Fruit fly (Drosophila melanogaster) whole organism, embryonic: ENCODE measurements around the gene CG42366.

Source experiments
- ATbp ChIP-seq: fragments of 200-800 bp; sonication (Bioruptor generic); optimal IDR thresholded peaks from 2 replicates; lab custom pipeline; 2017; ENCODE audit warnings: missing biosample characterization, mild to moderate bottlenecking, missing genetic modification characterization, missing genetic modification reagents
- Aef1 ChIP-seq: fragments of 200-800 bp; sonication (Bioruptor generic); IDR thresholded peaks from 3 replicates; pipeline ENCODE4 v1.3.6; 2022; ENCODE audit warnings: missing biosample characterization, missing genetic modification characterization
- Asciz ChIP-seq: fragments of 200-800 bp; sonication (Bioruptor generic); optimal IDR thresholded peaks from 2 replicates; lab custom pipeline; 2017; ENCODE audit warnings: missing biosample characterization, mild to moderate bottlenecking, missing genetic modification characterization, missing genetic modification reagents
- C15 ChIP-seq: fragments of 200-800 bp; sonication (Bioruptor generic); IDR thresholded peaks from 3 replicates; pipeline ENCODE4 v1.3.6; 2022; ENCODE audit warnings: missing biosample characterization, missing genetic modification characterization
- CG1024 ChIP-seq: fragments of 200-800 bp; sonication (Bioruptor generic); IDR thresholded peaks from 2 replicates; pipeline ENCODE4 v1.3.6; 2022; ENCODE audit warnings: missing biosample characterization, missing genetic modification characterization
- CG10321 ChIP-seq: fragments of 200-800 bp; sonication (Bioruptor generic); IDR thresholded peaks from 2 replicates; pipeline ENCODE4 v1.3.6; 2022; ENCODE audit warnings: missing biosample characterization, missing genetic modification characterization
- CG12299 ChIP-seq: fragments of 200-800 bp; sonication (Bioruptor generic); optimal IDR thresholded peaks from 2 replicates; lab custom pipeline; 2018; ENCODE audit warnings: missing biosample characterization, mild to moderate bottlenecking, missing genetic modification characterization
- CG14860 ChIP-seq: fragments of 200-800 bp; sonication (Bioruptor generic); IDR thresholded peaks from 3 replicates; pipeline ENCODE4 v1.3.6; 2022; ENCODE audit warnings: missing biosample characterization, missing genetic modification characterization; ENCODE audit not compliant: partially characterized antibody
- CG15696 ChIP-seq: fragments of 200-800 bp; sonication (Bioruptor generic); optimal IDR thresholded peaks from 2 replicates; lab custom pipeline; 2019; ENCODE audit warnings: missing biosample characterization, mild to moderate bottlenecking, missing genetic modification characterization, moderate library complexity
- CG17912 ChIP-seq: fragments of 200-800 bp; sonication (Bioruptor generic); optimal IDR thresholded peaks from 2 replicates; lab custom pipeline; 2018; ENCODE audit warnings: missing biosample characterization, mild to moderate bottlenecking, missing genetic modification characterization
- CG31441 ChIP-seq: fragments of 200-800 bp; sonication (Bioruptor generic); IDR thresholded peaks from 2 replicates; pipeline ENCODE4 v1.3.6; 2022; ENCODE audit warnings: missing biosample characterization, missing genetic modification characterization
- CG43689 ChIP-seq: fragments of 200-800 bp; sonication (Bioruptor generic); IDR thresholded peaks from 2 replicates; pipeline ENCODE4 v1.3.6; 2022; ENCODE audit warnings: missing biosample characterization, missing genetic modification characterization
- CG4404 ChIP-seq: fragments of 200-800 bp; sonication (Bioruptor generic); IDR thresholded peaks from 2 replicates; pipeline ENCODE4 v1.3.6; 2022; ENCODE audit warnings: missing biosample characterization, missing genetic modification characterization
- CG4424 ChIP-seq: fragments of 200-800 bp; sonication (Bioruptor generic); optimal IDR thresholded peaks from 3 replicates; lab custom pipeline; 2016; ENCODE audit warnings: missing biosample characterization, missing genetic modification characterization
- CG4730 ChIP-seq: fragments of 200-800 bp; sonication (Bioruptor generic); IDR thresholded peaks from 2 replicates; pipeline ENCODE4 v1.3.6; 2022; ENCODE audit warnings: missing biosample characterization, missing genetic modification characterization
- CG4854 ChIP-seq: fragments of 200-800 bp; sonication (Bioruptor generic); optimal IDR thresholded peaks from 2 replicates; lab custom pipeline; 2016; ENCODE audit warnings: missing biosample characterization, missing genetic modification characterization, inconsistent platforms
- CG5180 ChIP-seq: fragments of 200-800 bp; sonication (Bioruptor generic); optimal IDR thresholded peaks from 3 replicates; lab custom pipeline; 2017; ENCODE audit warnings: missing biosample characterization, missing genetic modification characterization, mild to moderate bottlenecking, moderate library complexity, missing genetic modification reagents
- CG6175 ChIP-seq: fragments of 200-800 bp; sonication (Bioruptor generic); IDR thresholded peaks from 3 replicates; pipeline ENCODE4 v1.3.6; 2022; ENCODE audit warnings: missing biosample characterization, missing genetic modification characterization
- CG7987 ChIP-seq: fragments of 200-800 bp; sonication (Bioruptor generic); optimal IDR thresholded peaks from 2 replicates; lab custom pipeline; 2018; ENCODE audit warnings: missing biosample characterization, mild to moderate bottlenecking, missing genetic modification characterization, moderate library complexity
- CG8388 ChIP-seq: fragments of 200-800 bp; sonication (Bioruptor generic); optimal IDR thresholded peaks from 2 replicates; lab custom pipeline; 2019; ENCODE audit warnings: missing biosample characterization, mild to moderate bottlenecking, missing genetic modification characterization, moderate library complexity
- CrebB ChIP-seq: fragments of 200-800 bp; sonication (Bioruptor generic); optimal IDR thresholded peaks from 3 replicates; lab custom pipeline; 2018; ENCODE audit warnings: missing biosample characterization, mild to moderate bottlenecking, missing genetic modification characterization
- Dip3 ChIP-seq: fragments of 200-800 bp; sonication (Bioruptor generic); optimal IDR thresholded peaks from 3 replicates; lab custom pipeline; 2016; ENCODE audit warnings: missing biosample characterization, missing genetic modification characterization
- Elba2 ChIP-seq: fragments of 200-800 bp; sonication (Bioruptor generic); optimal IDR thresholded peaks from 3 replicates; lab custom pipeline; 2016; ENCODE audit warnings: missing biosample characterization, missing genetic modification characterization
- Hand ChIP-seq: fragments of 200-800 bp; sonication (Bioruptor generic); optimal IDR thresholded peaks from 2 replicates; lab custom pipeline; 2017; ENCODE audit warnings: mild to moderate bottlenecking, missing biosample characterization, missing genetic modification reagents, missing genetic modification characterization
- Hmr ChIP-seq: fragments of 200-800 bp; sonication (Bioruptor generic); optimal IDR thresholded peaks from 3 replicates; lab custom pipeline; 2017; ENCODE audit warnings: mild to moderate bottlenecking, missing biosample characterization, missing genetic modification reagents, missing genetic modification characterization
- Hmx ChIP-seq: fragments of 200-800 bp; sonication (Bioruptor generic); optimal IDR thresholded peaks from 2 replicates; lab custom pipeline; 2016; ENCODE audit warnings: missing biosample characterization, missing genetic modification characterization
- Jarid2 ChIP-seq: fragments of 200-800 bp; sonication (Bioruptor generic); optimal IDR thresholded peaks from 3 replicates; lab custom pipeline; 2017; ENCODE audit warnings: mild to moderate bottlenecking, missing biosample characterization, missing genetic modification reagents, missing genetic modification characterization
- Oaz ChIP-seq: fragments of 200-800 bp; sonication (Bioruptor generic); IDR thresholded peaks from 2 replicates; pipeline ENCODE4 v1.3.6; 2022; ENCODE audit warnings: missing biosample characterization, missing genetic modification characterization
- Ravus ChIP-seq: fragments of 200-800 bp; sonication (Bioruptor generic); IDR thresholded peaks from 2 replicates; pipeline ENCODE4 v1.3.6; 2022; ENCODE audit warnings: missing biosample characterization, missing genetic modification characterization
- Side ChIP-seq: fragments of 200-800 bp; sonication (Bioruptor generic); optimal IDR thresholded peaks from 2 replicates; lab custom pipeline; 2016; ENCODE audit warnings: missing biosample characterization, missing genetic modification characterization
- Stat92E ChIP-seq, 3 experiments: fragments of >200 bp in 2 of 3; fragments of 200-800 bp in 1 of 3; sonication (Bioruptor generic) in 1 of 3; optimal IDR thresholded peaks; 2 replicates each; lab custom pipeline; 2017 to 2019; ENCODE audit warnings: missing biosample characterization in 3 of 3, missing genetic modification characterization in 3 of 3, mild to moderate bottlenecking in 1 of 3, moderate library complexity in 1 of 3
- Tbp ChIP-seq: fragments of >200 bp; optimal IDR thresholded peaks from 2 replicates; lab custom pipeline; 2018; ENCODE audit warnings: missing biosample characterization, missing genetic modification characterization
- Trl ChIP-seq, 3 experiments: fragments of >200 bp in 2 of 3; fragments of 200-800 bp in 1 of 3; sonication (Bioruptor generic) in 1 of 3; optimal IDR thresholded peaks; 2 replicates in 1 of 3; 3 replicates in 2 of 3; lab custom pipeline; 2016 to 2017; ENCODE audit warnings: missing biosample characterization in 1 of 3, missing genetic modification characterization in 1 of 3
- disco-r ChIP-seq: fragments of 200-800 bp; sonication (Bioruptor generic); optimal IDR thresholded peaks from 2 replicates; lab custom pipeline; 2016; ENCODE audit warnings: missing biosample characterization, missing genetic modification characterization
- dmrt99B ChIP-seq: fragments of 200-800 bp; sonication (Bioruptor generic); optimal IDR thresholded peaks from 2 replicates; lab custom pipeline; 2018; ENCODE audit warnings: missing biosample characterization, mild to moderate bottlenecking, missing genetic modification characterization, moderate library complexity
- grau ChIP-seq: fragments of 200-800 bp; optimal IDR thresholded peaks from 3 replicates; lab custom pipeline; 2019; ENCODE audit warnings: missing biosample characterization, mild to moderate bottlenecking, missing genetic modification characterization, moderate library complexity
- jing ChIP-seq: fragments of 200-800 bp; sonication (Bioruptor generic); optimal IDR thresholded peaks from 2 replicates; lab custom pipeline; 2018; ENCODE audit warnings: missing biosample characterization, mild to moderate bottlenecking, missing genetic modification characterization
- pnt ChIP-seq: fragments of 200-800 bp; sonication (Bioruptor generic); optimal IDR thresholded peaks from 3 replicates; lab custom pipeline; 2016; ENCODE audit warnings: missing biosample characterization, missing genetic modification characterization
- ranshi ChIP-seq: fragments of 200-800 bp; sonication (Bioruptor generic); IDR thresholded peaks from 2 replicates; pipeline ENCODE4 v1.3.6; 2022; ENCODE audit warnings: missing biosample characterization, missing genetic modification characterization
- seq ChIP-seq: fragments of 200-800 bp; sonication (Bioruptor generic); IDR thresholded peaks from 2 replicates; pipeline ENCODE4 v1.3.6; 2022; ENCODE audit warnings: missing biosample characterization, missing genetic modification characterization
- sim ChIP-seq: fragments of 200-800 bp; sonication (Bioruptor generic); IDR thresholded peaks from 2 replicates; pipeline ENCODE4 v1.3.6; 2022; ENCODE audit warnings: missing biosample characterization, missing genetic modification characterization
- sr ChIP-seq: fragments of 200-800 bp; sonication (Bioruptor generic); IDR thresholded peaks from 3 replicates; pipeline ENCODE4 v1.3.6; 2022; ENCODE audit warnings: missing biosample characterization, missing genetic modification characterization
- ssp ChIP-seq: fragments of 200-800 bp; sonication (Bioruptor generic); IDR thresholded peaks from 2 replicates; pipeline ENCODE4 v1.3.6; 2022; ENCODE audit warnings: missing biosample characterization, missing genetic modification characterization
- stc ChIP-seq: fragments of 200-800 bp; sonication (Bioruptor generic); IDR thresholded peaks from 2 replicates; pipeline ENCODE4 v1.3.6; 2022; ENCODE audit warnings: missing biosample characterization, missing genetic modification characterization
- trh ChIP-seq: fragments of 200-800 bp; sonication (Bioruptor generic); optimal IDR thresholded peaks from 2 replicates; lab custom pipeline; 2016; ENCODE audit warnings: missing biosample characterization, missing genetic modification characterization
- zen2 ChIP-seq: fragments of 200-800 bp; sonication (Bioruptor generic); IDR thresholded peaks from 3 replicates; pipeline ENCODE4 v1.3.6; 2022; ENCODE audit warnings: missing biosample characterization, missing genetic modification characterization; ENCODE audit not compliant: partially characterized antibody
- zf30C ChIP-seq: fragments of 200-800 bp; sonication (Bioruptor generic); optimal IDR thresholded peaks from 3 replicates; lab custom pipeline; 2018; ENCODE audit warnings: missing biosample characterization, mild to moderate bottlenecking, missing genetic modification characterization

The CG42366 gene

DNA sequence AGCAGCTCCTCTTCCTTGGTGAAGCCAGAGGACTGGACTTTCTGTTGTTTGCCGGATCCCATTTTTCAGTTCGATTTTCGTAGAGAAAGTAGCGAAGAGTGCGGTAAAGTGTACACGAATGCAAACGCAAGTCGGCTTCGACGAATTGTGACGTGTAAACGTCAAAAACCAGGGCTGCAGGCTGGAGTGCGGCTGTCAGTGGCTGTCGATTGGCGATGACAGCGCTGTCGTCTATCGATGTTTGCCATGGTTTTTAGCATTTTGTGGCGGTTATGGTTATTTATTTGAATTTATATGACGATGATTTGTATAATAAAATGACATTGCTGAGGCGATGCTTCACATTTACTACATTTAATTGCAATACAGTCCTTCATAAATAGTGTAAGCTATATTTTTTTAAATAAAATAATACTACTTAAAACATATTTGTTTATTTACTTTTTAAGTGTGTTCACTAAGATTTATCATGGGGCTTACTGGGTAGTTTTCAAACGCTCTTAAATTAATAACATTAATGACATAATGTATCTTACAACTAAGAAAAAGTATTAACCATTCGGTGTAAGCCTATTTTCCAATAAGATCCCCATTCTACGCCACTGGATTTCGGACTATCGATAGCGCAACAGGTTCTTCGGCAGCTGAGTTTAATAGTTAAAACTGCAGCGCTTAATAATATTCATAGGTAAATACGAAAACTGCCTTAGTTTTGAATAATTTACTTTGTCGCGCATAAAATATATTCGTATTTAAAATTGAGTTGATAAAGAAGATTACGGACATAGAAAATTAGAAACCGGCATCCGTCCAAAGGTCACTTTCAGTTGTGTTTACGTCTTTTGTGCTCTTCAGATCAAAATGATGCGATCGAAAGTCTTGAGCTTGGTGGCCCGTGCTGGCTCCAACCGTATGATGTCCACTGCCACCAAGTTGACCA, 6.7 kb upstream of the CG42366 start, which contains the start of the genes CG5885 and CG4598 (continued):
- TF ChIP-seq stc (GFP tag; lab: Robert Waterston, UW) (peak; percentile 51), Trl (optimal IDR thresholded peaks at IDR 0.05; lab: Kevin White, UChicago) (no peak), Trl (GFP tag; optimal IDR thresholded peaks at IDR 0.05; lab: Kevin White, UChicago) (peak; percentile 21), Oaz (GFP tag; lab: Robert Waterston, UW) (0 out of 2 replicates have a peak, but pooled peaks have one; percentile 20), CG4424 (GFP tag; lab: Kevin White, UChicago) (peak; percentile 63), ATbp (GFP tag; lab: Kevin White, UChicago) (peak; percentile 55), Hmr (GFP tag; lab: Kevin White, UChicago) (peak; percentile 75), C15 (GFP tag; lab: Robert Waterston, UW) (0 out of 3 replicates have a peak, but pooled peaks have one; percentile 17), CG31441 (peak; percentile 64), Aef1 (GFP tag; lab: Robert Waterston, UW) (peak; percentile 43; the same call in 2 of the 3 replicates), CG12299 (tag; lab: Kevin White, UChicago) (peak; percentile 2), ssp (GFP tag; lab: Robert Waterston, UW) (peak; percentile 39; the same call in 1 of the 2 replicates), Jarid2 (GFP tag; lab: Kevin White, UChicago) (no peak), zen2 (peak; percentile 72; the same call in 2 of the 3 replicates), Tbp (GFP tag; lab: Kevin White, UChicago) (no peak), grau (tag; lab: Kevin White, UChicago) (peak; percentile 75), CG1024 (peak; percentile 42), Elba2 (GFP tag; lab: Kevin White, UChicago) (no peak), Side (GFP tag; lab: Kevin White, UChicago) (no peak), Ravus (GFP tag; lab: Robert Waterston, UW) (peak; percentile 31), dmrt99B (peak; percentile 65), Stat92E (GFP tag; optimal IDR thresholded peaks at IDR 0.05; lab: Kevin White, UChicago) (peak in 1 of 3 experiments; percentile 52), sr (GFP tag; lab: Robert Waterston, UW) (no peak; the same call in 2 of the 3 replicates), CG17912 (GFP tag; lab: Kevin White, UChicago) (peak; percentile 46), zf30C (GFP tag; lab: Kevin White, UChicago) (no peak), ranshi (GFP tag; lab: Robert Waterston, UW) (peak; percentile 78), CG14860 (peak; percentile 68), sim (GFP tag; lab: Robert Waterston, UW) (no peak; the same call in 1 of the 2 replicates), CG4404 (GFP tag; lab: Robert Waterston, UW) (no peak), trh (GFP tag; lab: Kevin White, UChicago) (peak; percentile 61), CG43689 (GFP tag; lab: Robert Waterston, UW) (0 out of 2 replicates have a peak, but pooled peaks have one; percentile 10), CrebB (tag; lab: Kevin White, UChicago) (peak; percentile 59), CG4854 (GFP tag; lab: Kevin White, UChicago) (no peak), Asciz (GFP tag; lab: Kevin White, UChicago) (peak; percentile 31), Hmx (GFP tag; lab: Kevin White, UChicago) (peak; percentile 7), CG15696 (tag; lab: Kevin White, UChicago) (peak; percentile 56), CG5180 (GFP tag; lab: Kevin White, UChicago) (peak; percentile 48), CG4730 (0 out of 2 replicates have a peak, but pooled peaks have one; percentile 22), pnt (GFP tag; lab: Kevin White, UChicago) (peak; percentile 55), CG7987 (no peak), Hand (GFP tag; lab: Kevin White, UChicago) (no peak), Dip3 (GFP tag; lab: Kevin White, UChicago) (peak; percentile 21), CG6175 (no peak), seq (GFP tag; lab: Robert Waterston, UW) (no peak), CG10321 (GFP tag; lab: Robert Waterston, UW) (no peak), CG8388 (peak; percentile 68), jing (GFP tag; lab: Kevin White, UChicago) (peak; percentile 50), disco-r (no peak)
